Fruit fly (Drosophila melanogaster) whole organism, embryonic: ENCODE data around the gene scaf6.

Experiments used
- Adf1 ChIP-seq: fragments of 200-800 bp; sonication (Bioruptor generic); IDR thresholded peaks from 2 replicates; pipeline ENCODE4 v1.3.6; 2022; ENCODE audit warnings: missing biosample characterization, missing genetic modification characterization
- Aef1 ChIP-seq: fragments of 200-800 bp; sonication (Bioruptor generic); IDR thresholded peaks from 3 replicates; pipeline ENCODE4 v1.3.6; 2022; ENCODE audit warnings: missing biosample characterization, missing genetic modification characterization
- Blimp-1 ChIP-seq: fragments of 200-800 bp; sonication (Bioruptor generic); optimal IDR thresholded peaks from 3 replicates; lab custom pipeline; 2018; ENCODE audit warnings: missing biosample characterization, missing genetic modification characterization, mild to moderate bottlenecking, moderate library complexity, missing genetic modification reagents
- CG1024 ChIP-seq: fragments of 200-800 bp; sonication (Bioruptor generic); IDR thresholded peaks from 2 replicates; pipeline ENCODE4 v1.3.6; 2022; ENCODE audit warnings: missing biosample characterization, missing genetic modification characterization
- CG10321 ChIP-seq: fragments of 200-800 bp; sonication (Bioruptor generic); IDR thresholded peaks from 2 replicates; pipeline ENCODE4 v1.3.6; 2022; ENCODE audit warnings: missing biosample characterization, missing genetic modification characterization
- CG11093 ChIP-seq: fragments of 200-800 bp; sonication (Bioruptor generic); IDR thresholded peaks from 3 replicates; pipeline ENCODE4 v1.3.6; 2022; ENCODE audit warnings: missing biosample characterization, missing genetic modification characterization
- CG12155 ChIP-seq: fragments of 200-800 bp; sonication (Bioruptor generic); optimal IDR thresholded peaks from 3 replicates; lab custom pipeline; 2016; ENCODE audit warnings: missing biosample characterization, missing genetic modification characterization
- CG15479 ChIP-seq: fragments of 200-800 bp; sonication (Bioruptor generic); optimal IDR thresholded peaks from 3 replicates; lab custom pipeline; 2019; ENCODE audit warnings: missing biosample characterization, mild to moderate bottlenecking, missing genetic modification characterization, moderate library complexity
- CG1792 ChIP-seq: fragments of 200-800 bp; sonication (Bioruptor generic); optimal IDR thresholded peaks from 2 replicates; lab custom pipeline; 2016; ENCODE audit warnings: missing biosample characterization, missing genetic modification characterization
- CG1832 ChIP-seq: fragments of 200-800 bp; sonication (Bioruptor generic); optimal IDR thresholded peaks from 2 replicates; lab custom pipeline; 2017; ENCODE audit warnings: missing biosample characterization, mild to moderate bottlenecking, missing genetic modification characterization, inconsistent platforms
- CG4360 ChIP-seq: fragments of 200-800 bp; sonication (Bioruptor generic); IDR thresholded peaks from 2 replicates; pipeline ENCODE4 v1.3.6; 2022; ENCODE audit warnings: missing biosample characterization, missing genetic modification characterization
- CG5180 ChIP-seq: fragments of 200-800 bp; sonication (Bioruptor generic); optimal IDR thresholded peaks from 3 replicates; lab custom pipeline; 2017; ENCODE audit warnings: missing biosample characterization, missing genetic modification characterization, mild to moderate bottlenecking, moderate library complexity, missing genetic modification reagents
- CG7839 ChIP-seq: fragments of 200-800 bp; sonication (Bioruptor generic); optimal IDR thresholded peaks from 3 replicates; lab custom pipeline; 2018; ENCODE audit warnings: missing biosample characterization, mild to moderate bottlenecking, missing genetic modification characterization, moderate library complexity
- CG7963 ChIP-seq: fragments of 200-800 bp; sonication (Bioruptor generic); IDR thresholded peaks from 3 replicates; pipeline ENCODE4 v1.3.6; 2022; ENCODE audit warnings: missing biosample characterization, missing genetic modification characterization; ENCODE audit not compliant: partially characterized antibody
- CG8478 ChIP-seq: fragments of >200 bp; optimal IDR thresholded peaks from 2 replicates; lab custom pipeline; 2018
- CG9932 ChIP-seq: fragments of 200-800 bp; sonication (Bioruptor generic); IDR thresholded peaks from 2 replicates; pipeline ENCODE4 v1.3.6; 2022; ENCODE audit warnings: missing biosample characterization, missing genetic modification characterization
- CoRest ChIP-seq: fragments of 200-800 bp; sonication (Bioruptor generic); optimal IDR thresholded peaks from 3 replicates; lab custom pipeline; 2018; ENCODE audit warnings: missing biosample characterization, mild to moderate bottlenecking, missing genetic modification characterization, moderate library complexity
- Elba2 ChIP-seq: fragments of 200-800 bp; sonication (Bioruptor generic); optimal IDR thresholded peaks from 3 replicates; lab custom pipeline; 2016; ENCODE audit warnings: missing biosample characterization, missing genetic modification characterization
- Fer2 ChIP-seq: fragments of 200-800 bp; sonication (Bioruptor generic); optimal IDR thresholded peaks from 2 replicates; lab custom pipeline; 2018; ENCODE audit warnings: missing biosample characterization, mild to moderate bottlenecking, missing genetic modification characterization, moderate library complexity
- Jarid2 ChIP-seq: fragments of 200-800 bp; sonication (Bioruptor generic); optimal IDR thresholded peaks from 3 replicates; lab custom pipeline; 2017; ENCODE audit warnings: mild to moderate bottlenecking, missing biosample characterization, missing genetic modification reagents, missing genetic modification characterization
- Max ChIP-seq: fragments of 200-800 bp; sonication (Bioruptor generic); optimal IDR thresholded peaks from 2 replicates; lab custom pipeline; 2016; ENCODE audit warnings: missing biosample characterization, mild to moderate bottlenecking, missing genetic modification characterization
- Med ChIP-seq: fragments of 200-800 bp; sonication (Bioruptor generic); peaks from one replicate; lab custom pipeline; 2016; ENCODE audit warnings: missing biosample characterization, missing genetic modification characterization, mild to moderate bottlenecking, inconsistent platforms, moderate library complexity
- Neu2 ChIP-seq: fragments of 200-800 bp; sonication (Bioruptor generic); optimal IDR thresholded peaks from 3 replicates; lab custom pipeline; 2016; ENCODE audit warnings: missing biosample characterization, missing genetic modification characterization, borderline replicate concordance
- Trl ChIP-seq, 3 experiments: fragments of >200 bp in 2 of 3; fragments of 200-800 bp in 1 of 3; sonication (Bioruptor generic) in 1 of 3; optimal IDR thresholded peaks; 2 replicates in 1 of 3; 3 replicates in 2 of 3; lab custom pipeline; 2016 to 2017; ENCODE audit warnings: missing biosample characterization in 1 of 3, missing genetic modification characterization in 1 of 3
- al ChIP-seq: fragments of 200-800 bp; sonication (Bioruptor generic); IDR thresholded peaks from 2 replicates; pipeline ENCODE4 v1.3.6; 2022; ENCODE audit warnings: missing biosample characterization, missing genetic modification characterization
- cas ChIP-seq: fragments of 200-800 bp; sonication (Bioruptor generic); IDR thresholded peaks from 2 replicates; pipeline ENCODE4 v1.3.6; 2022; ENCODE audit warnings: missing biosample characterization, missing genetic modification characterization
- ci ChIP-seq: fragments of 200-800 bp; sonication (Bioruptor generic); IDR thresholded peaks from 3 replicates; pipeline ENCODE4 v1.3.6; 2022; ENCODE audit warnings: missing biosample characterization, missing genetic modification characterization
- corto ChIP-seq: fragments of 200-800 bp; sonication (Bioruptor generic); optimal IDR thresholded peaks from 2 replicates; lab custom pipeline; 2016; ENCODE audit warnings: missing biosample characterization, mild to moderate bottlenecking, missing genetic modification characterization, moderate library complexity
- crc ChIP-seq: fragments of 200-800 bp; sonication (Bioruptor generic); optimal IDR thresholded peaks from 2 replicates; lab custom pipeline; 2016; ENCODE audit warnings: missing biosample characterization, missing genetic modification characterization
- cwo ChIP-seq: fragments of 200-800 bp; sonication (Bioruptor generic); optimal IDR thresholded peaks from 3 replicates; lab custom pipeline; 2017; ENCODE audit warnings: missing biosample characterization, missing genetic modification characterization, mild to moderate bottlenecking, moderate library complexity, missing genetic modification reagents
- dmrt11E ChIP-seq: fragments of 200-800 bp; sonication (Bioruptor generic); optimal IDR thresholded peaks from 3 replicates; lab custom pipeline; 2018; ENCODE audit warnings: missing biosample characterization, mild to moderate bottlenecking, missing genetic modification characterization, moderate library complexity
- dmrt99B ChIP-seq: fragments of 200-800 bp; sonication (Bioruptor generic); optimal IDR thresholded peaks from 2 replicates; lab custom pipeline; 2018; ENCODE audit warnings: missing biosample characterization, mild to moderate bottlenecking, missing genetic modification characterization, moderate library complexity
- gfzf ChIP-seq: fragments of 200-800 bp; sonication (Bioruptor generic); optimal IDR thresholded peaks from 2 replicates; lab custom pipeline; 2016; ENCODE audit warnings: missing biosample characterization, mild to moderate bottlenecking, missing genetic modification characterization, moderate library complexity
- grn ChIP-seq: fragments of 200-800 bp; sonication (Bioruptor generic); optimal IDR thresholded peaks from 3 replicates; lab custom pipeline; 2017; ENCODE audit warnings: missing biosample characterization, missing genetic modification characterization
- pnt ChIP-seq: fragments of 200-800 bp; sonication (Bioruptor generic); optimal IDR thresholded peaks from 3 replicates; lab custom pipeline; 2016; ENCODE audit warnings: missing biosample characterization, missing genetic modification characterization
- ranshi ChIP-seq: fragments of 200-800 bp; sonication (Bioruptor generic); IDR thresholded peaks from 2 replicates; pipeline ENCODE4 v1.3.6; 2022; ENCODE audit warnings: missing biosample characterization, missing genetic modification characterization
- row ChIP-seq: fragments of 200-800 bp; sonication (Bioruptor generic); IDR thresholded peaks from 3 replicates; pipeline ENCODE4 v1.3.6; 2022; ENCODE audit warnings: missing biosample characterization, missing genetic modification characterization
- sd ChIP-seq: fragments of 200-800 bp; sonication (Bioruptor generic); optimal IDR thresholded peaks from 3 replicates; lab custom pipeline; 2018; ENCODE audit warnings: missing biosample characterization, mild to moderate bottlenecking, missing genetic modification characterization, moderate library complexity
- sisA ChIP-seq: fragments of 200-800 bp; sonication (Bioruptor generic); IDR thresholded peaks from 2 replicates; pipeline ENCODE4 v1.3.6; 2022; ENCODE audit warnings: missing biosample characterization, missing genetic modification characterization
- slp2 ChIP-seq: fragments of 200-800 bp; sonication (Bioruptor generic); optimal IDR thresholded peaks from 2 replicates; lab custom pipeline; 2016; ENCODE audit warnings: missing biosample characterization, missing genetic modification characterization
- sr ChIP-seq: fragments of 200-800 bp; sonication (Bioruptor generic); IDR thresholded peaks from 3 replicates; pipeline ENCODE4 v1.3.6; 2022; ENCODE audit warnings: missing biosample characterization, missing genetic modification characterization
- stwl ChIP-seq: fragments of 200-800 bp; sonication (Bioruptor generic); optimal IDR thresholded peaks from 3 replicates; lab custom pipeline; 2018; ENCODE audit warnings: missing biosample characterization, mild to moderate bottlenecking, missing genetic modification characterization, moderate library complexity
- tap ChIP-seq: fragments of 200-800 bp; optimal IDR thresholded peaks from 3 replicates; lab custom pipeline; 2019; ENCODE audit warnings: missing biosample characterization, mild to moderate bottlenecking, missing genetic modification characterization, moderate library complexity
- z ChIP-seq: fragments of 200-800 bp; sonication (Bioruptor generic); IDR thresholded peaks from 3 replicates; pipeline ENCODE4 v1.3.6; 2022; ENCODE audit warnings: missing biosample characterization, missing genetic modification characterization

scaf6 gene

DNA sequence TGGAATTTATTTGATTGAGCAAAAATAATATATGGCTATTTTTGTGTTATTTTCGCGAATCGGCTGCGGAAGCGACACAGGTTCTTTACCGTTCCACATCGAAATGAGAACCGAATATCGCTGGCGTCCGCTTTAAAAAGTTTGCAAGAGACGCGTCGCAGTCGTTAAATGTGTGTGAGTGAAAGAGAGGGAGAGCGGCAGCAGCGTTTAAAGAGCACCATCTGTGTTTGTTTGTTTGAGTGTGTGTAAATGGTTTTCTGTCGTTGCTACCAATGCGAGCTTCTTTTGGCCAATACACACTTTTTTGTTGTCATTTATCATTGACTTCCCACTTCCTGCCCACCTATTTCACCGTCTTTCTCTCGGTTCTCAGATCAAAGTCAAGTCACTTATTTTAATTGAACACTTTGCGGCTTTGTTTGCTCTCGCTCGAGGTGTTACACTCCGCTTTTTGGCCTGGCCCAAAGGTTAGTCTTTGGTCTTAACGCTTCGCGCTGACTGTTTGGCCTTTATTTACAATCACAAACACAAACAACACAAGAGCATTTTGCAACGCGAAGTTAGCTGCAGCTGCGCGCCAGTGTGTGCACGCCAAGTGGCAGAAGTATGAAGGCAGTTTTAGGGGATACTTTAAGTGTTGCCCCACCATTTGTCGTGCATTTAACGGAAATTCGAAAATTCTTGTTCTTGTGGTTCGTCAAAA lies 30.2 kb downstream of the scaf6 start, which contains the start of gene CG3764 (continued):
- TF ChIP-seq Neu2 (GFP tag; lab: Kevin White, UChicago) (no peak), cwo (GFP tag; lab: Kevin White, UChicago) (peak; percentile 30), CG5180 (GFP tag; lab: Kevin White, UChicago) (peak; percentile 73)

DNA sequence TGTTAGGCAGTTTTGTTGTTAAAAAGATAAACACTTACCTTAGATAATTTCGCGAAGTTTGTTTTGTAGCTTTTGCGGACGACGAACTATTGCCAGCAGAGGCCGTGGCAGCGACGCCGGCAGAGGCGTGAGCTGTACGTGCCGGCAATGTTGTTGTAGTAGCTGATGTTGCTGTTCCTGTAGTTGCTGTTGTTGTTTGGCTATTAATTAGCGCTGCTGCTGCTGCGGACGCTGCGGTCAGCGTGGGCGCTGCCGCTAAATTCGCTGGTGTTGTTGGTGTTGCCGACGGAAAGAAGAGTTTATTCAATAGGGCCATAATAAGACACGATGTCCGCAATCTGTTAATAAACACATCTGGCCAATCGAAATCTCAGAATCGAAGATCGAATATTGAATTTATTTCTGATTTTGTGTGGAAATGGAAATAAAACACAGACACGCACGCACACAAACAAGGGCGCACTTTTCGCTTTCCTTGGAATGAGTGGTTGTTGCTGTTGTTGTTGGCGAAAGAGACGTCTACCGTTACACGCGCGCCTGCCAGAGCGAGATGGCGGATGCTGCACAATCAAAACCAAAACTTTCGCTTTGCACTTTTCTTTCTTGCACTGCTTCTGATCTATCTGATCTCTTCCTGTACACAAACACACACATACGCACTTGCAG lies 30.9 kb downstream of the scaf6 start:
- 0 out of 3 replicates have a peak, but pooled peaks have one; percentile 19 for TF ChIP-seq ci (GFP tag; lab: Robert Waterston, UW)
- peak; percentile 65 for TF ChIP-seq CG1832
- no peak for TF ChIP-seq gfzf (GFP tag; lab: Kevin White, UChicago)
- 0 out of 3 replicates have a peak, but pooled peaks have one; percentile 35 for TF ChIP-seq z (GFP tag; lab: Robert Waterston, UW)
- no peak for TF ChIP-seq dmrt99B
- TF ChIP-seq row (GFP tag; lab: Robert Waterston, UW) = 0 out of 3 replicates have a peak, but pooled peaks have one; percentile 12
- TF ChIP-seq CG8478 (lab: Kevin White, UChicago) = peak; percentile 30
- peak; percentile 92 for TF ChIP-seq Adf1 (GFP tag; lab: Robert Waterston, UW)
- TF ChIP-seq crc (GFP tag; lab: Kevin White, UChicago) = no peak
- no peak for TF ChIP-seq CoRest (tag; lab: Kevin White, UChicago)
- TF ChIP-seq CG12155 (GFP tag; lab: Kevin White, UChicago) = no peak
- TF ChIP-seq Blimp-1 (GFP tag; lab: Kevin White, UChicago) = peak; percentile 79
- peak; percentile 62; the same call in 1 of the 3 replicates for TF ChIP-seq sr (GFP tag; lab: Robert Waterston, UW)
- TF ChIP-seq CG7963 = no peak
- TF ChIP-seq dmrt11E (tag; lab: Kevin White, UChicago) = no peak
- no peak for TF ChIP-seq cas (GFP tag; lab: Robert Waterston, UW)
- TF ChIP-seq Jarid2 = peak; percentile 48
- peak; percentile 90 for TF ChIP-seq CG4360
- TF ChIP-seq Aef1 (GFP tag; lab: Robert Waterston, UW) = 0 out of 3 replicates have a peak, but pooled peaks have one; percentile 9
- peak; percentile 19 for TF ChIP-seq sd (tag; lab: Kevin White, UChicago)
- TF ChIP-seq ranshi (GFP tag; lab: Robert Waterston, UW) = no peak
- no peak for TF ChIP-seq slp2
- 0 out of 2 replicates have a peak, but pooled peaks have one; percentile 11 for TF ChIP-seq CG1024
- TF ChIP-seq Max = no peak
- TF ChIP-seq CG10321 (GFP tag; lab: Robert Waterston, UW) = peak; percentile 76
- TF ChIP-seq Med (GFP tag; lab: Kevin White, UChicago) = peak; percentile 55
- no peak for TF ChIP-seq stwl (tag; lab: Kevin White, UChicago)

DNA sequence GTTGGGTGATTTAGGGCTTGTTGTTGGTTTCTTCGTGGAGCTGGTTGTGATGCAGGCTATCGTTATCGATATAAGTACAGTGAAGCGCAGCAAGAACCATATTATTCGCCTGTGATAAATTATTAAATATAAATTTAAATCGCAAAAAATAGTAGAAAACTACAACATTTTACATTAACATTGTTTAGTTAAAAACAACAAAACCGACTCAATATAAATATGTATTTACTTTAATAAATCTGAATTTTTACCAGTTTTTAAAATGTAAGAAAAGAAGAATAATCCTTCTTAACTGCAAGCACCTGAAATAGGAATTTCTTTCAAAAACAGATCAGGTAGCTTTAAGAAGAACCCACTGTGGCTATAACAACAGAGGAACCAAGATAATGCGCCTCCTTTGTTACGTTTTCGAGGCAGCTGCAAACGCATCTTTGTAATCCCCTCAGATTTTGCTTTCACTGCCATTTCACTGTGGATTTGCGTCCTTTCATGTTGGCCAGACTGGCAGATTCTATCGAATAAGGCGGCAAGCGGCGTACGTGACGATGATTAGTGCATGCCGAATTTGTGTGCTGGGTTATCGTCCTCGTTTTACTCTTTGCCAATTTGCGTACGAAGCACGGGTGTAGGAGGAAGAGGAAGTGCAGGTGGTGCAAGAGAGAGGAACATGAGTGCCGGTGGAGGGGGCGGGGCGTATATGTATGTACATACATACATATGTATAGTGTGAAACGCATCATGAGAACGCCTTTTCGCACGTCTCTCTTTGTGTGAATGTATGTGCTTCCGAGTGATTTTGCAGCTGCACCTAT lies 31.7 kb downstream of the scaf6 start:
- TF ChIP-seq sisA (GFP tag; lab: Robert Waterston, UW) (peak; percentile 8; the same call in 1 of the 2 replicates), CG1792 (GFP tag; lab: Kevin White, UChicago) (no peak), Trl (optimal IDR thresholded peaks at IDR 0.05; lab: Kevin White, UChicago) (peak; percentile 6 to 10), Trl (GFP tag; optimal IDR thresholded peaks at IDR 0.05; lab: Kevin White, UChicago) (no peak), sr (GFP tag; lab: Robert Waterston, UW) (0 out of 3 replicates have a peak, but pooled peaks have one; percentile 26), CG9932 (peak; percentile 20; the same call in 1 of the 2 replicates), Elba2 (GFP tag; lab: Kevin White, UChicago) (peak; percentile 46), corto (peak; percentile 5), CG11093 (GFP tag; lab: Robert Waterston, UW) (no peak), CG7839 (tag; lab: Kevin White, UChicago) (peak; percentile 38), pnt (no peak), tap (no peak), CG15479 (GFP tag; lab: Kevin White, UChicago) (peak; percentile 97), grn (GFP tag; lab: Kevin White, UChicago) (no peak), Fer2 (tag; lab: Kevin White, UChicago) (no peak), ranshi (GFP tag; lab: Robert Waterston, UW) (0 out of 2 replicates have a peak, but pooled peaks have one; percentile 24), al (GFP tag; lab: Robert Waterston, UW) (0 out of 2 replicates have a peak, but pooled peaks have one; percentile 15)
